Worm (Caenorhabditis elegans) whole organism, L1 larva: ENCODE results near the gene mtl-2.

Experiments used
- efl-1 ChIP-seq, 4 experiments: fragments of 150-350 bp; optimal IDR thresholded peaks in 3 of 4; peaks in 1 of 4; 1 replicate in 1 of 4; 2 replicates in 3 of 4; lab custom pipeline; 2014; ENCODE audit warnings: missing biosample characterization in 2 of 4, missing genetic modification characterization in 2 of 4, missing genetic modification reagents in 2 of 4
- sptf-1 ChIP-seq: fragments of 150-350 bp; optimal IDR thresholded peaks from 2 replicates; lab custom pipeline; 2014; ENCODE audit warnings: missing biosample characterization, missing genetic modification characterization

The mtl-2 gene

DNA sequence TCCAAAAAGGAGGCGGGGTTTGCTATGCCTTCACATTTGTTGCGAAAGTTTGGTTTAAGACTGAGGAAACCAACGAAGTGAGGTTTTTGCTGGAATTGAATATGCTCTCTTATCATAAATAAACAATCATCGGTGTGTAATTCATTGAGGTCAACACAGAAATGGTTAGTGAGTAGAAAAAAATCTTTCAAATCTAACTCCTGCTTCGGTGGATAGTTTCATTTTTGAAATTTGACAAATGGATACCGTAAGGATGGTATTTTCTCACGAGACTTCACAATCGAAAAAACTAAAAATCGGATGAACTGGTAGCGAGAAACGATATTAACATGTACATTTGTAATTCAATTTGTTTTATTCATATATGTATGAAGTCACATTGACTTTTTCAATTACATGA is 37.7 kb downstream of the mtl-2 start, which contains the start of gene eol-1:
TSS of gene eol-1 (minus strand) at position 101 of the 400 bp plus-strand sequence.
- no peak for TF ChIP-seq sptf-1 (tag; lab: Kevin White, UChicago)
- TF ChIP-seq efl-1 (optimal IDR thresholded peaks at IDR 0.05; lab: Kevin White, UChicago), result no peak
- TF ChIP-seq efl-1 (GFP tag; optimal IDR thresholded peaks at IDR 0.05 in 1 of 2; lab: Kevin White, UChicago), result peak in 1 of 2 experiments; percentile 81
